Fruit fly (Drosophila melanogaster): ENCODE data around the gene CG17294.
A peak's percentile ranks its signal among the peaks of the same experiment; 100 is the strongest.

The CG17294 gene

DNA sequence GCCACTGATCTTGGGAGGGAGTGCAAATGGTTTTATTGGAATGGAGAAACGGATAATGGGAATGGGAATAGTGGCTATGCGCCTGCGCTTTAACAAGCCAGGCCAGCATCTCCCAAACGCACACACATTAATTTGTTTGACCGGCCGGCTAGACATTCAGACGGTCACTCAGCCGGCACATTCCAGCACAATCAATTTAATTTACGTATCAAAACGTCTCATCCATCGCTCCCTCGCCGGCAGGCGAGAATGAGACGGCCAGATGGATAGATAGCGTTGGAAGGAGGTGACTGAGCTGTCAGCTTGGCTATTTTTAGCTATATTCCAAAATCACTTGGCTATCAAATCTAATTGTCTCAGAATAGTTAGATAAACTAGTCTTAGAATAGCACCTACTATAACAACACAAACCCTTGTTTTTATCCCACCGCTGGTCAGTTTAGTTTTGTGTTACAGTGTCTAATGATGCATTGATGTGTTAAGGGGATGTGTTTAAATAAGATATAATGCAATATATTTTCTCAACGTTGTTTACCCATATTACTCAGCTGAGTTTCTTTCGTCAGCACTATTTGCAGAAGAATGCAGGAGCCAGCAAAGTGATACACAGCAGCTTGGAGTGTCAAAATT is 46.7 kb downstream of the CG17294 start (continued):
- TF ChIP-seq Nf-YC (tag; optimal IDR thresholded peaks at IDR 0.05) (no peak), Scr (GFP tag; IDR thresholded peaks at IDR 0.05; ENCODE audit: partially characterized antibody) (no peak), Hr78 (GFP tag; optimal IDR thresholded peaks at IDR 0.05) (no peak), MTF-1 (GFP tag; optimal IDR thresholded peaks at IDR 0.05; ENCODE audit: borderline replicate concordance) (no peak), CG1529 (GFP tag; optimal IDR thresholded peaks at IDR 0.05) (peak; percentile 27), CG33213 (GFP tag; optimal IDR thresholded peaks at IDR 0.05) (peak; percentile 1), CG7556 (GFP tag; optimal IDR thresholded peaks at IDR 0.05) (peak; percentile 6), bsh (GFP tag; optimal IDR thresholded peaks at IDR 0.05) (peak in 1 of 2 experiments; percentile 50), kay (GFP tag; optimal IDR thresholded peaks at IDR 0.05) (peak; percentile 14), PHDP (tag; optimal IDR thresholded peaks at IDR 0.05) (peak; percentile 26), sd (tag; optimal IDR thresholded peaks at IDR 0.05) (peak; percentile 95), CG9727 (GFP tag; optimal IDR thresholded peaks at IDR 0.05) (peak; percentile 15), sc (optimal IDR thresholded peaks at IDR 0.05) (no peak), sc (GFP tag; optimal IDR thresholded peaks at IDR 0.05) (peak; percentile 9), scrt (GFP tag; optimal IDR thresholded peaks at IDR 0.05) (no peak), CG18262 (tag; optimal IDR thresholded peaks at IDR 0.05) (peak; percentile 42), CG13123 (GFP tag; optimal IDR thresholded peaks at IDR 0.05) (no peak), CG14710 (tag; optimal IDR thresholded peaks at IDR 0.05) (peak; percentile 39), Asciz (GFP tag; optimal IDR thresholded peaks at IDR 0.05) (peak; percentile 2), D19A (tag; optimal IDR thresholded peaks at IDR 0.05) (peak; percentile 40), fd64A (GFP tag; optimal IDR thresholded peaks at IDR 0.05) (peak; percentile 42), CG4707 (GFP tag; optimal IDR thresholded peaks at IDR 0.05) (peak; percentile 45), ash1 (GFP tag; optimal IDR thresholded peaks at IDR 0.05) (no peak), dimm (GFP tag; IDR thresholded peaks at IDR 0.05) (no peak), CG2712 (tag; optimal IDR thresholded peaks at IDR 0.05) (peak; percentile 47), CG2875 (GFP tag; optimal IDR thresholded peaks at IDR 0.05) (peak; percentile 53), Med (GFP tag) (peak; percentile 44), gem (tag; optimal IDR thresholded peaks at IDR 0.05) (peak; percentile 36), wek (GFP tag; optimal IDR thresholded peaks at IDR 0.05) (peak; percentile 28), bab2 (GFP tag; optimal IDR thresholded peaks at IDR 0.05) (peak; percentile 9), Spps (tag; optimal IDR thresholded peaks at IDR 0.05) (peak; percentile 29), CG5180 (GFP tag; optimal IDR thresholded peaks at IDR 0.05) (peak; percentile 9), CG1603 (tag; optimal IDR thresholded peaks at IDR 0.05) (peak; percentile 34), CG31441 (GFP tag; IDR thresholded peaks at IDR 0.05) (0 out of 2 replicates have a peak, but pooled peaks have one; percentile 20), CG11093 (GFP tag; IDR thresholded peaks at IDR 0.05) (no peak), nau (GFP tag; optimal IDR thresholded peaks at IDR 0.05) (peak; percentile 14), nerfin-1 (tag; optimal IDR thresholded peaks at IDR 0.05) (peak; percentile 24), CG12391 (tag; optimal IDR thresholded peaks at IDR 0.05) (peak; percentile 14), Drgx (GFP tag; IDR thresholded peaks at IDR 0.05) (no peak), kni (GFP tag; optimal IDR thresholded peaks at IDR 0.05) (peak; percentile 63), CG10979 (tag; optimal IDR thresholded peaks at IDR 0.05) (peak; percentile 22), nom (GFP tag; optimal IDR thresholded peaks at IDR 0.05) (peak; percentile 39), D (optimal IDR thresholded peaks at IDR 0.05) (peak; percentile 43), D (GFP tag; optimal IDR thresholded peaks at IDR 0.05) (no peak), chif (GFP tag; optimal IDR thresholded peaks at IDR 0.05) (peak in 1 of 2 experiments; percentile 47), CG33557 (GFP tag; optimal IDR thresholded peaks at IDR 0.05) (peak; percentile 29), CG11504 (tag; optimal IDR thresholded peaks at IDR 0.05) (peak; percentile 21), hkb (optimal IDR thresholded peaks at IDR 0.05) (no peak), hkb (GFP tag; IDR thresholded peaks at IDR 0.05) (no peak)
